Worm (Caenorhabditis elegans): ENCODE data around the gene flr-1.

- TF ChIP-seq aly-2 (tag; optimal IDR thresholded peaks at IDR 0.05) = no peak
- no peak for TF ChIP-seq pqm-1 (tag; optimal IDR thresholded peaks at IDR 0.05)
- TF ChIP-seq ama-1 (optimal IDR thresholded peaks at IDR 0.05) = no peak
- TF ChIP-seq ceh-82 (tag; optimal IDR thresholded peaks at IDR 0.05) = no peak
- TF ChIP-seq elt-3 (tag; optimal IDR thresholded peaks at IDR 0.05) = no peak
- no peak for TF ChIP-seq fos-1 (tag; optimal IDR thresholded peaks at IDR 0.05)
- no peak for TF ChIP-seq ztf-11 (tag; optimal IDR thresholded peaks at IDR 0.05)
- TF ChIP-seq nfya-1 (tag; optimal IDR thresholded peaks at IDR 0.05; ENCODE audit: insufficient read depth) = no peak
- TF ChIP-seq mdl-1 (tag; optimal IDR thresholded peaks at IDR 0.05) = no peak
- TF ChIP-seq nhr-237 (tag; optimal IDR thresholded peaks at IDR 0.05) = no peak
- no peak for TF ChIP-seq pha-4 (tag; optimal IDR thresholded peaks at IDR 0.05)
- no peak for TF ChIP-seq snpc-4 (tag; optimal IDR thresholded peaks at IDR 0.05)
- no peak for TF ChIP-seq nhr-28 (tag; optimal IDR thresholded peaks at IDR 0.05)
- no peak for TF ChIP-seq skn-1 (tag; optimal IDR thresholded peaks at IDR 0.05)
These were observed 4.8 kb downstream of the flr-1 start, which contains the start of gene F02D10.6 for ce11 chrX:13451578-13451977.

All from whole organism, L3 larva.